Fruit fly (Drosophila melanogaster) whole organism, embryonic: Measurements from ENCODE around the gene CG14450.

Experiments
- Atf3 ChIP-seq: fragments of 200-800 bp; sonication (Bioruptor generic); optimal IDR thresholded peaks from 3 replicates; lab custom pipeline; 2016; ENCODE audit warnings: missing biosample characterization, missing genetic modification characterization
- B-H1 ChIP-seq: fragments of 200-800 bp; sonication (Bioruptor generic); IDR thresholded peaks from 3 replicates; pipeline ENCODE4 v1.3.6; 2022; ENCODE audit warnings: missing biosample characterization, missing genetic modification characterization
- C15 ChIP-seq: fragments of 200-800 bp; sonication (Bioruptor generic); IDR thresholded peaks from 3 replicates; pipeline ENCODE4 v1.3.6; 2022; ENCODE audit warnings: missing biosample characterization, missing genetic modification characterization
- CG10274 ChIP-seq: fragments of 200-800 bp; sonication (Bioruptor generic); optimal IDR thresholded peaks from 3 replicates; lab custom pipeline; 2017; ENCODE audit warnings: missing biosample characterization, mild to moderate bottlenecking, missing genetic modification characterization
- CG11085 ChIP-seq: fragments of 200-800 bp; sonication (Bioruptor generic); IDR thresholded peaks from 2 replicates; pipeline ENCODE4 v1.3.6; 2022; ENCODE audit warnings: missing biosample characterization, missing genetic modification characterization
- CG12104 ChIP-seq: fragments of 200-800 bp; sonication (Bioruptor generic); optimal IDR thresholded peaks from 3 replicates; lab custom pipeline; 2016; ENCODE audit warnings: missing biosample characterization, missing genetic modification characterization
- CG13123 ChIP-seq: fragments of 200-800 bp; sonication (Bioruptor generic); optimal IDR thresholded peaks from 2 replicates; lab custom pipeline; 2016; ENCODE audit warnings: missing biosample characterization, missing genetic modification characterization
- CG14710 ChIP-seq: fragments of 200-800 bp; sonication (Bioruptor generic); optimal IDR thresholded peaks from 3 replicates; lab custom pipeline; 2019; ENCODE audit warnings: missing biosample characterization, mild to moderate bottlenecking, missing genetic modification characterization, moderate library complexity
- CG15269 ChIP-seq: fragments of 200-800 bp; sonication (Bioruptor generic); optimal IDR thresholded peaks from 2 replicates; lab custom pipeline; 2018; ENCODE audit warnings: missing biosample characterization, mild to moderate bottlenecking, missing genetic modification characterization, moderate library complexity
- CG15514 ChIP-seq: fragments of 200-800 bp; sonication (Bioruptor generic); optimal IDR thresholded peaks from 3 replicates; lab custom pipeline; 2017; ENCODE audit warnings: missing biosample characterization, missing genetic modification characterization, mild to moderate bottlenecking, moderate library complexity, missing genetic modification reagents
- CG1647 ChIP-seq: fragments of 200-800 bp; sonication (Bioruptor generic); optimal IDR thresholded peaks from 3 replicates; lab custom pipeline; 2016; ENCODE audit warnings: missing biosample characterization, missing genetic modification characterization
- CG16813 ChIP-seq: fragments of 200-800 bp; sonication (Bioruptor generic); IDR thresholded peaks from 3 replicates; pipeline ENCODE4 v1.3.6; 2022; ENCODE audit warnings: missing biosample characterization, missing genetic modification characterization; ENCODE audit not compliant: partially characterized antibody
- CG18599 ChIP-seq: fragments of 200-800 bp; sonication (Bioruptor generic); optimal IDR thresholded peaks from 3 replicates; lab custom pipeline; 2017; ENCODE audit warnings: missing biosample characterization, missing genetic modification characterization, mild to moderate bottlenecking, moderate library complexity, missing genetic modification reagents
- CG18764 ChIP-seq: fragments of 200-800 bp; sonication (Bioruptor generic); optimal IDR thresholded peaks from 3 replicates; lab custom pipeline; 2016; ENCODE audit warnings: missing biosample characterization, missing genetic modification characterization
- CG2678 ChIP-seq: fragments of 200-800 bp; sonication (Bioruptor generic); optimal IDR thresholded peaks from 3 replicates; lab custom pipeline; 2019; ENCODE audit warnings: missing biosample characterization, mild to moderate bottlenecking, missing genetic modification characterization, moderate library complexity
- CG33557 ChIP-seq: fragments of 200-800 bp; sonication (Bioruptor generic); optimal IDR thresholded peaks from 2 replicates; lab custom pipeline; 2019; ENCODE audit warnings: missing biosample characterization, mild to moderate bottlenecking, missing genetic modification characterization, moderate library complexity
- CG3995 ChIP-seq: fragments of 200-800 bp; sonication (Bioruptor generic); optimal IDR thresholded peaks from 3 replicates; lab custom pipeline; 2016; ENCODE audit warnings: missing biosample characterization, missing genetic modification characterization
- CG4360 ChIP-seq: fragments of 200-800 bp; sonication (Bioruptor generic); IDR thresholded peaks from 2 replicates; pipeline ENCODE4 v1.3.6; 2022; ENCODE audit warnings: missing biosample characterization, missing genetic modification characterization
- CG43689 ChIP-seq: fragments of 200-800 bp; sonication (Bioruptor generic); IDR thresholded peaks from 2 replicates; pipeline ENCODE4 v1.3.6; 2022; ENCODE audit warnings: missing biosample characterization, missing genetic modification characterization
- CG7839 ChIP-seq: fragments of 200-800 bp; sonication (Bioruptor generic); optimal IDR thresholded peaks from 3 replicates; lab custom pipeline; 2018; ENCODE audit warnings: missing biosample characterization, mild to moderate bottlenecking, missing genetic modification characterization, moderate library complexity
- CG8388 ChIP-seq: fragments of 200-800 bp; sonication (Bioruptor generic); optimal IDR thresholded peaks from 2 replicates; lab custom pipeline; 2019; ENCODE audit warnings: missing biosample characterization, mild to moderate bottlenecking, missing genetic modification characterization, moderate library complexity
- CG9609 ChIP-seq: fragments of 200-800 bp; sonication (Bioruptor generic); optimal IDR thresholded peaks from 3 replicates; lab custom pipeline; 2016; ENCODE audit warnings: missing biosample characterization, missing genetic modification characterization
- Dfd ChIP-seq, 2 experiments: fragments of >200 bp; optimal IDR thresholded peaks; 2 replicates each; lab custom pipeline; 2017; ENCODE audit warnings: missing biosample characterization in 2 of 2, missing genetic modification characterization in 2 of 2
- Dp ChIP-seq: fragments of 200-800 bp; sonication (Bioruptor generic); optimal IDR thresholded peaks from 2 replicates; lab custom pipeline; 2018; ENCODE audit warnings: missing biosample characterization, mild to moderate bottlenecking, missing genetic modification characterization, moderate library complexity
- E2f1 ChIP-seq: fragments of 200-800 bp; sonication (Bioruptor generic); IDR thresholded peaks from 2 replicates; pipeline ENCODE4 v1.3.6; 2022; ENCODE audit warnings: missing biosample characterization, missing genetic modification characterization
- Elba2 ChIP-seq: fragments of 200-800 bp; sonication (Bioruptor generic); optimal IDR thresholded peaks from 3 replicates; lab custom pipeline; 2016; ENCODE audit warnings: missing biosample characterization, missing genetic modification characterization
- Fer3 ChIP-seq: fragments of 200-800 bp; sonication (Bioruptor generic); optimal IDR thresholded peaks from 2 replicates; lab custom pipeline; 2018; ENCODE audit warnings: missing biosample characterization, mild to moderate bottlenecking, missing genetic modification characterization, moderate library complexity
- H15 ChIP-seq: fragments of 200-800 bp; sonication (Bioruptor generic); IDR thresholded peaks from 3 replicates; pipeline ENCODE4 v1.3.6; 2022; ENCODE audit warnings: missing biosample characterization, missing genetic modification characterization
- HLHmδ ChIP-seq: fragments of 200-800 bp; sonication (Bioruptor generic); optimal IDR thresholded peaks from 2 replicates; lab custom pipeline; 2018; ENCODE audit warnings: missing biosample characterization, mild to moderate bottlenecking, missing genetic modification characterization, moderate library complexity
- Oli ChIP-seq: fragments of 200-800 bp; sonication (Bioruptor generic); optimal IDR thresholded peaks from 2 replicates; lab custom pipeline; 2018; ENCODE audit warnings: missing biosample characterization, mild to moderate bottlenecking, missing genetic modification characterization, moderate library complexity
- chif ChIP-seq, 2 experiments: fragments of 200-800 bp; sonication (Bioruptor generic); optimal IDR thresholded peaks; 3 replicates each; lab custom pipeline; 2016; ENCODE audit warnings: missing biosample characterization in 2 of 2, missing genetic modification characterization in 2 of 2
- chn ChIP-seq: fragments of 200-800 bp; sonication (Bioruptor generic); optimal IDR thresholded peaks from 2 replicates; lab custom pipeline; 2016; ENCODE audit warnings: missing biosample characterization, missing genetic modification characterization
- ci ChIP-seq: fragments of 200-800 bp; sonication (Bioruptor generic); IDR thresholded peaks from 3 replicates; pipeline ENCODE4 v1.3.6; 2022; ENCODE audit warnings: missing biosample characterization, missing genetic modification characterization
- cwo ChIP-seq: fragments of 200-800 bp; sonication (Bioruptor generic); optimal IDR thresholded peaks from 3 replicates; lab custom pipeline; 2017; ENCODE audit warnings: missing biosample characterization, missing genetic modification characterization, mild to moderate bottlenecking, moderate library complexity, missing genetic modification reagents
- dimm ChIP-seq: fragments of 200-800 bp; sonication (Bioruptor generic); IDR thresholded peaks from 2 replicates; pipeline ENCODE4 v1.3.6; 2022; ENCODE audit warnings: missing biosample characterization, missing genetic modification characterization
- dm ChIP-seq: fragments of 200-800 bp; sonication (Bioruptor generic); optimal IDR thresholded peaks from 3 replicates; lab custom pipeline; 2016; ENCODE audit warnings: missing biosample characterization, missing genetic modification characterization
- fd102C ChIP-seq: fragments of 200-800 bp; sonication (Bioruptor generic); optimal IDR thresholded peaks from 2 replicates; lab custom pipeline; 2018; ENCODE audit warnings: missing biosample characterization, mild to moderate bottlenecking, missing genetic modification characterization, moderate library complexity
- grau ChIP-seq: fragments of 200-800 bp; optimal IDR thresholded peaks from 3 replicates; lab custom pipeline; 2019; ENCODE audit warnings: missing biosample characterization, mild to moderate bottlenecking, missing genetic modification characterization, moderate library complexity
- ind ChIP-seq: fragments of 200-800 bp; sonication (Bioruptor generic); optimal IDR thresholded peaks from 3 replicates; lab custom pipeline; 2016; ENCODE audit warnings: missing biosample characterization, missing genetic modification characterization
- kah ChIP-seq: fragments of 200-800 bp; sonication (Bioruptor generic); optimal IDR thresholded peaks from 2 replicates; lab custom pipeline; 2018; ENCODE audit warnings: missing biosample characterization, mild to moderate bottlenecking, missing genetic modification characterization
- knrl ChIP-seq: fragments of 200-800 bp; sonication (Bioruptor generic); IDR thresholded peaks from 3 replicates; pipeline ENCODE4 v1.3.6; 2022; ENCODE audit warnings: missing biosample characterization, missing genetic modification characterization; ENCODE audit not compliant: partially characterized antibody
- org-1 ChIP-seq: fragments of 200-800 bp; sonication (Bioruptor generic); optimal IDR thresholded peaks from 2 replicates; lab custom pipeline; 2017; ENCODE audit warnings: missing biosample characterization, missing genetic modification characterization
- pnt ChIP-seq: fragments of 200-800 bp; sonication (Bioruptor generic); optimal IDR thresholded peaks from 3 replicates; lab custom pipeline; 2016; ENCODE audit warnings: missing biosample characterization, missing genetic modification characterization
- stc ChIP-seq: fragments of 200-800 bp; sonication (Bioruptor generic); IDR thresholded peaks from 2 replicates; pipeline ENCODE4 v1.3.6; 2022; ENCODE audit warnings: missing biosample characterization, missing genetic modification characterization
- sug ChIP-seq: fragments of 200-800 bp; optimal IDR thresholded peaks from 2 replicates; lab custom pipeline; 2019; ENCODE audit warnings: missing biosample characterization, mild to moderate bottlenecking, missing genetic modification characterization, moderate library complexity
- ttk ChIP-seq: fragments of 200-800 bp; sonication (Bioruptor generic); IDR thresholded peaks from 2 replicates; pipeline ENCODE4 v2.1.2; 2022; ENCODE audit warnings: missing biosample characterization, missing genetic modification characterization
- twi ChIP-seq: fragments of 200-800 bp; optimal IDR thresholded peaks from 2 replicates; lab custom pipeline; 2019; ENCODE audit warnings: missing biosample characterization, mild to moderate bottlenecking, missing genetic modification characterization, moderate library complexity
- zen2 ChIP-seq: fragments of 200-800 bp; sonication (Bioruptor generic); IDR thresholded peaks from 3 replicates; pipeline ENCODE4 v1.3.6; 2022; ENCODE audit warnings: missing biosample characterization, missing genetic modification characterization; ENCODE audit not compliant: partially characterized antibody

The CG14450 gene

DNA sequence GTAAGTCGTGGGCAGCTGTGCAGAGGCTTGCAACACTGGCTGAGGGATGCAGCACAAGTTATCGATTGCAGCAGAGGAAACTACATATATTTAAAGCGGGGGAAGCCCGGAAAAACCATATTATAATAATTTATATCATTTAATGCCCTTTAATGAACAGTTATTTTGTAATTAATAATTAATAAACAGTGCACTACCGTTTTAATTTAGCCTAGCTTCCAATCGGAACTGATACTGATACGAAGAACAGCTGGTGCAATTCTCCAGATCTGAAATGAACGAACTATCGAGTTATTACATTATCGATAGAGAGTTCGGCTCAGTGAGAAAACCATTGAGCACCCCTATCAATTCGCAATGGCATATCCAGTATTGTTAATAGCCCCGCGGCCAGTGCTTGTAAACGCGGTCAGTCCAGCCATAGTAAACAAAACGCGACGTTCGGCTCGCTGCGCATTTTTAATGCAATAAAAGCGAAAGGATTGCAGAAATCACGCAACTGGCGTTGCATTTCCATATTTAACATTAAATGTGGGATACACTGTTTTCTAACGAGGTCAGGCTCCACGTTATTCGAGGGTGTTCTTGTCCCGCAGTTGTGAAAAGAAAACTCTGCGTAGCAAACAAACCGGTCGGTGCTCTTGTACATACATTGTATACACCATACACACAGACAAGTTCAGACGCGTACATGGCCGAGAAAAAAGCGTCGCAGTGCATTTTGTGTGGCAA, 14.0 kb upstream of the CG14450 start, which contains the start of gene CG7369 (continued):
- TF ChIP-seq CG16813 (peak; percentile 76), CG12104 (GFP tag; lab: Kevin White, UChicago) (peak; percentile 87), CG1647 (GFP tag; lab: Kevin White, UChicago) (peak; percentile 77), E2f1 (GFP tag; lab: Robert Waterston, UW) (peak; percentile 71), ttk (GFP tag; lab: Robert Waterston, UW) (peak; percentile 60; the same call in 1 of the 2 replicates), CG8388 (GFP tag; lab: Kevin White, UChicago) (peak; percentile 41), dimm (peak; percentile 1; the same call in 1 of the 2 replicates), CG15269 (peak; percentile 79), ci (GFP tag; lab: Robert Waterston, UW) (peak; percentile 78), Atf3 (GFP tag; lab: Kevin White, UChicago) (peak; percentile 72), CG14710 (tag; lab: Kevin White, UChicago) (peak; percentile 87), pnt (GFP tag; lab: Kevin White, UChicago) (peak; percentile 65), CG9609 (peak; percentile 63), chn (GFP tag; lab: Kevin White, UChicago) (peak; percentile 81), Dp (GFP tag; lab: Kevin White, UChicago) (peak; percentile 48), knrl (GFP tag; lab: Robert Waterston, UW) (peak; percentile 86), kah (GFP tag; lab: Kevin White, UChicago) (no peak), C15 (GFP tag; lab: Robert Waterston, UW) (no peak), B-H1 (GFP tag; lab: Robert Waterston, UW) (peak; percentile 58), CG13123 (GFP tag; lab: Kevin White, UChicago) (peak; percentile 74), CG15514 (peak; percentile 91), H15 (GFP tag; lab: Robert Waterston, UW) (peak; percentile 74; the same call in 2 of the 3 replicates), dm (peak; percentile 61), Dfd (GFP tag; optimal IDR thresholded peaks at IDR 0.05; lab: Kevin White, UChicago) (no peak), chif (GFP tag; optimal IDR thresholded peaks at IDR 0.05; lab: Kevin White, UChicago) (peak; percentile 42 to 71), grau (peak; percentile 80), fd102C (GFP tag; lab: Kevin White, UChicago) (no peak), ind (GFP tag; lab: Kevin White, UChicago) (peak; percentile 90)
- TF ChIP-seq, all 482 proteins: peak for 410

DNA sequence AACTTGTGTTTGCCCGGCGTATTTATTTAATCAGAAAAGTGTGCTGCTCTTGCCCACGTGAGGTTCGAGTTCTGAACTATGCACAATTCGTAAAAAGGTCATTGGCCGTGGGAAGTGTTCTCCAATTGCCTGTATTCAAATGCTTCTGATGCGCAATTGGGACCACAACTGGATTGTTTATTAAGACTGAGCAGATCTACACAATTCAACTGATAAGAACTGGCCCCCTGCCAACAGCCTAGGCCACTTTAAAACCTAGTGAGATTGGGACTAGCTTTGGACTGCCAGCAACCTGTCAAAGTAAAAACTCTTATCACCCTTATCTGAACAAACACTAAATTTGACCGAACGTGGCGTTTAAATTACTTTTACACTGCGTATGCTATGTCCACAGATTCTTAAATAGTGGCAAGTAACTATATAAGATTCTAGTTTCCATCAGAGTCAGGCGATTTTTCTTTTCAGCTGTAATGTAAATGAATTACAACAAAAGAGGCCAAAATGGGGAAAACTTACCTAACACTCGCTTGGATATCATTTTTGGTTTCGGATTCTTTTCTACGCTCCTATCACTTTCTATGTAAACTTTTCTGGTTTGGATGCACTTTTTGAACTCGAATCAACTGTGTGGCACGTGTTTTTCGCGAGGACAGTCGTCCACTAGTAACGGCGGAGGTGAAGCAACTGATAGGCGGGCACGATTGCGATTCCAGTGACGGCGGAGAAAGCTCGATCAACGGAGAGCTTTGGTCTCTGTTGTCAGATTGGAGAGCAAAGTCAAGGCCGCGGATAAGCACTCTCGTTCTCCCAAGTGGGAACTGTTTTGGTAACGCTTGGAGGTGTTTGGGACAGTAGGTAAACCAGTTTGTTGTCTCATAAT, 10.4 kb upstream of the CG14450 start, which contains the start of gene CG11241:
CG11241 (minus strand) TSS at position 689 of the 880 bp plus-strand sequence.
- TF ChIP-seq CG43689 (GFP tag; lab: Robert Waterston, UW) (no peak), CG7839 (no peak), CG11085 (GFP tag; lab: Robert Waterston, UW) (no peak), twi (tag; lab: Kevin White, UChicago) (no peak), CG4360 (no peak), org-1 (GFP tag; lab: Kevin White, UChicago) (no peak), CG18764 (GFP tag; lab: Kevin White, UChicago) (no peak), sug (tag; lab: Kevin White, UChicago) (peak; percentile 100), CG10274 (GFP tag; lab: Kevin White, UChicago) (no peak), CG33557 (GFP tag; lab: Kevin White, UChicago) (no peak), Fer3 (tag; lab: Kevin White, UChicago) (no peak), Elba2 (peak; percentile 62), Oli (tag; lab: Kevin White, UChicago) (no peak), CG18599 (GFP tag; lab: Kevin White, UChicago) (peak; percentile 12), cwo (GFP tag; lab: Kevin White, UChicago) (peak; percentile 77), CG2678 (tag; lab: Kevin White, UChicago) (no peak), CG3995 (GFP tag; lab: Kevin White, UChicago) (peak; percentile 51), HLHmδ (GFP tag; lab: Kevin White, UChicago) (no peak), stc (no peak), zen2 (GFP tag; lab: Robert Waterston, UW) (no peak)
